Fruit fly (Drosophila melanogaster) whole organism, pupa: ENCODE measurements around the gene Sfxn2.
A peak's percentile ranks its signal among the peaks of the same experiment; 100 is the strongest.

Experiments used
- CG14655 ChIP-seq: fragments of 200-800 bp; sonication (Bioruptor generic); optimal IDR thresholded peaks from 3 replicates; lab custom pipeline; 2017; ENCODE audit warnings: mild to moderate bottlenecking, missing biosample characterization, missing genetic modification reagents, missing genetic modification characterization
- CG32121 ChIP-seq: fragments of 200-800 bp; sonication (Bioruptor generic); IDR thresholded peaks from 2 replicates; pipeline ENCODE4 v1.3.6; 2022; ENCODE audit warnings: missing biosample characterization, missing genetic modification characterization
- CG34367 ChIP-seq: fragments of 200-800 bp; sonication (Bioruptor generic); optimal IDR thresholded peaks from 2 replicates; lab custom pipeline; 2018; ENCODE audit warnings: missing biosample characterization, mild to moderate bottlenecking, missing genetic modification characterization
- CG8301 ChIP-seq: fragments of 200-800 bp; sonication (Bioruptor generic); optimal IDR thresholded peaks from 2 replicates; lab custom pipeline; 2018; ENCODE audit warnings: missing biosample characterization, mild to moderate bottlenecking, missing genetic modification characterization
- CG9948 ChIP-seq: fragments of 200-800 bp; sonication (Bioruptor generic); optimal IDR thresholded peaks from 2 replicates; lab custom pipeline; 2018; ENCODE audit warnings: missing biosample characterization, mild to moderate bottlenecking, missing genetic modification characterization, moderate library complexity
- D1 ChIP-seq: fragments of 200-800 bp; sonication (Bioruptor generic); optimal IDR thresholded peaks from 2 replicates; lab custom pipeline; 2018; ENCODE audit warnings: missing biosample characterization, mild to moderate bottlenecking, missing genetic modification characterization, moderate library complexity
- Pif1A ChIP-seq: fragments of 200-800 bp; sonication (Bioruptor generic); optimal IDR thresholded peaks from 3 replicates; lab custom pipeline; 2016; ENCODE audit warnings: missing biosample characterization, missing genetic modification characterization
- Pif1B ChIP-seq: fragments of 200-800 bp; sonication (Bioruptor generic); optimal IDR thresholded peaks from 3 replicates; lab custom pipeline; 2016; ENCODE audit warnings: missing biosample characterization, missing genetic modification characterization
- Snoo ChIP-seq: fragments of 200-800 bp; sonication (Bioruptor generic); optimal IDR thresholded peaks from 3 replicates; lab custom pipeline; 2017; ENCODE audit warnings: missing biosample characterization, mild to moderate bottlenecking, missing genetic modification characterization, inconsistent platforms

DNA sequence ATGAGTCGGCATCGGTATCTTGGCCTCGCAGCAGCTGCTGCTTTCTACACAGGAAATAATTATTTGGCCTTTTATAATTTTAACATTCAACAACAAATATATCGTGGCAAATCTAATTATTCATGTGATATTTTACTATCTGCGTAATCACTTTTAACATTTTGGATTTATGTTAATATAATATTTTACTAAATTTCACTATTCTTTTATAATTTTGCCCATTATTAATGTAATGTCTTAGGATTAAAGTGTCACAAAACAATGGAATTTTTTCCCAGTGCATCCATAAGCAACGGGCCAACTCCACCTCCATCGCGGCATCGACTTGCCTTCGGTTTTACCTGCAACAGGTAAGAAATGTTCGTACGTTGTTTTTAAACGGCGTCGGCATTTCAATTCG is 20.5 kb upstream of the Sfxn2 start:
- TF ChIP-seq D1 (tag; lab: Kevin White, UChicago): peak; percentile 95
- peak; percentile 95 for TF ChIP-seq CG8301
- TF ChIP-seq Pif1A (GFP tag; lab: Kevin White, UChicago): peak; percentile 84
- peak; percentile 91 for TF ChIP-seq Pif1B (GFP tag; lab: Kevin White, UChicago)
- peak; percentile 96 for TF ChIP-seq CG14655 (GFP tag; lab: Kevin White, UChicago)
- peak; percentile 97 for TF ChIP-seq CG9948
- peak; percentile 93 for TF ChIP-seq Snoo
- TF ChIP-seq CG34367: peak; percentile 93
- peak; percentile 88 for TF ChIP-seq CG32121 (GFP tag; lab: Robert Waterston, UW)
